Worm (Caenorhabditis elegans) whole organism, mixed stage, embryonic: Measurements from ENCODE around the gene Y39A1A.31.

Source experiments
- drap-1 ChIP-seq: fragments of 200-800 bp; sonication (Bioruptor generic); optimal IDR thresholded peaks from 3 replicates; lab custom pipeline; 2018; ENCODE audit warnings: mild to moderate bottlenecking, missing genetic modification characterization, missing compliant biosample characterization
- elt-1 ChIP-seq: sonication (generic microtip); optimal IDR thresholded peaks from 2 replicates; lab custom pipeline; 2017; ENCODE audit warnings: missing genetic modification characterization, mild to moderate bottlenecking, missing compliant biosample characterization, antibody characterized with exemption, moderate library complexity, borderline replicate concordance; ENCODE audit not compliant: insufficient read depth
- elt-3 ChIP-seq: fragments of 150-350 bp; optimal IDR thresholded peaks from 2 replicates; lab custom pipeline; 2014; ENCODE audit warnings: missing biosample characterization, missing genetic modification characterization
- lin-13 ChIP-seq: fragments of 150-350 bp; optimal IDR thresholded peaks from 2 replicates; lab custom pipeline; 2014; ENCODE audit warnings: missing biosample characterization, missing genetic modification characterization
- lsy-2 ChIP-seq: fragments of 150-350 bp; optimal IDR thresholded peaks from 2 replicates; lab custom pipeline; 2014; ENCODE audit warnings: missing biosample characterization, missing genetic modification characterization
- pha-4 ChIP-seq: fragments of 150-350 bp; optimal IDR thresholded peaks from 2 replicates; lab custom pipeline; 2018; ENCODE audit warnings: missing biosample characterization, missing genetic modification reagents, missing genetic modification characterization
- snpc-4 ChIP-seq: fragments of 150-350 bp; optimal IDR thresholded peaks from 2 replicates; lab custom pipeline; 2014; ENCODE audit warnings: missing biosample characterization, missing genetic modification characterization
- tbx-8 ChIP-seq: fragments of 200-800 bp; sonication (Bioruptor generic); optimal IDR thresholded peaks from 2 replicates; lab custom pipeline; 2018; ENCODE audit warnings: mild to moderate bottlenecking, missing genetic modification characterization, moderate library complexity, missing compliant biosample characterization
- unc-120 ChIP-seq: sonication (generic microtip); optimal IDR thresholded peaks from 2 replicates; lab custom pipeline; 2017; ENCODE audit warnings: missing genetic modification characterization, missing compliant biosample characterization; ENCODE audit not compliant: poor library complexity, severe bottlenecking
- unc-39 ChIP-seq: fragments of 150-350 bp; optimal IDR thresholded peaks from 2 replicates; lab custom pipeline; 2014; ENCODE audit warnings: missing biosample characterization, missing genetic modification characterization
- unc-62 ChIP-seq: fragments of 150-350 bp; optimal IDR thresholded peaks from 2 replicates; lab custom pipeline; 2014; ENCODE audit warnings: missing biosample characterization, missing genetic modification reagents, missing genetic modification characterization
- ztf-11 ChIP-seq: fragments of 150-350 bp; optimal IDR thresholded peaks from 2 replicates; lab custom pipeline; 2014; ENCODE audit warnings: missing biosample characterization, missing genetic modification characterization

DNA sequence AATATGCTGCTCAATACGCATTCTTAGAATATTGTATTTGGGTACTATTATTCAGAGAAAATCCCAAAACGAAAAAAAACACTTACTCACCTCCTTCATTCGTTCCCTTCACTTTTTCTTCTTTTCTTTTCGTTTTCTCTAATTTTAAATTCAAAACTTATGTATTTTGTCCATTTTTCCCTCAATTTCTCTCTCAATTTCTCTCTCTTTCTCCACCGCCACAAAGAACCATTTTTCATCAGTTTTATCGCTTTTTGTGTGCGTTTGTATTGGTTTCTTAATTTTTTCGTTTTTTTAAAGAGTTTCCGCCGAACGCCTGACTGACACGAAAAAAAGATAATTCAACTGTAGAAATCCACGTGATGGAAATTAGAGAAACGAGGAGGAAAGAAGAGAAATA, 34.2 kb downstream of the Y39A1A.31 start, which contains the start of gene cnt-2:
- no peak for TF ChIP-seq snpc-4 (tag; lab: Kevin White, UChicago)
- TF ChIP-seq ztf-11 (tag; lab: Kevin White, UChicago) = no peak
- no peak for TF ChIP-seq lsy-2 (tag; lab: Kevin White, UChicago)
- no peak for TF ChIP-seq unc-62 (GFP tag; lab: Kevin White, UChicago)
- TF ChIP-seq drap-1 (GFP tag; lab: Kevin White, UChicago) = no peak
- no peak for TF ChIP-seq elt-3 (tag; lab: Kevin White, UChicago)
- TF ChIP-seq unc-120 = no peak
- no peak for TF ChIP-seq pha-4 (tag; lab: Kevin White, UChicago)
- no peak for TF ChIP-seq elt-1 (tag; lab: Kevin White, UChicago)
- no peak for TF ChIP-seq tbx-8 (GFP tag; lab: Kevin White, UChicago)
- TF ChIP-seq lin-13 (tag; lab: Kevin White, UChicago) = no peak
- no peak for TF ChIP-seq unc-39
